Fruit fly (Drosophila melanogaster): ENCODE results near the gene btl.

btl gene

dm6 chr3L:14112899-14113430 is 37.4 kb downstream of the btl start:
- TF ChIP-seq Dfd (GFP tag; optimal IDR thresholded peaks at IDR 0.05) (peak; percentile 94), dsf (GFP tag; optimal IDR thresholded peaks at IDR 0.05; ENCODE audit: borderline replicate concordance) (no peak)

dm6 chr3L:14114084-14114483 is 38.5 kb downstream of the btl start:
- no peak for TF ChIP-seq Mio (GFP tag; optimal IDR thresholded peaks at IDR 0.05)

- no peak for TF ChIP-seq Rel (GFP tag; optimal IDR thresholded peaks at IDR 0.05)
- peak; percentile 39 for TF ChIP-seq Rel (tag; optimal IDR thresholded peaks at IDR 0.05)
- TF ChIP-seq Vsx2 (GFP tag; optimal IDR thresholded peaks at IDR 0.05; ENCODE audit: partially characterized antibody), result no peak
Measured at dm6 chr3L:14118767-14119166, 43.2 kb downstream of the btl start.

- TF ChIP-seq foxo (GFP tag; optimal IDR thresholded peaks at IDR 0.05) (no peak), Hnf4 (GFP tag; optimal IDR thresholded peaks at IDR 0.05) (no peak), Rel (GFP tag; optimal IDR thresholded peaks at IDR 0.05) (no peak), Rel (tag; optimal IDR thresholded peaks at IDR 0.05) (no peak), Hr83 (GFP tag; optimal IDR thresholded peaks at IDR 0.05; ENCODE audit: poor library complexity, severe bottlenecking) (no peak), OdsH (GFP tag; optimal IDR thresholded peaks at IDR 0.05) (no peak), Vsx2 (GFP tag; optimal IDR thresholded peaks at IDR 0.05; ENCODE audit: partially characterized antibody) (no peak), Mio (GFP tag; optimal IDR thresholded peaks at IDR 0.05) (no peak)
Measured at dm6 chr3L:14122048-14122447, 46.5 kb downstream of the btl start.

dm6 chr3L:14125616-14126015 is 50.0 kb downstream of the btl start:
- TF ChIP-seq pan (optimal IDR thresholded peaks at IDR 0.05) (no peak), rgr (GFP tag; optimal IDR thresholded peaks at IDR 0.05) (no peak), N (GFP tag; optimal IDR thresholded peaks at IDR 0.05) (no peak), GATAd (GFP tag; optimal IDR thresholded peaks at IDR 0.05) (no peak), Dfd (GFP tag; optimal IDR thresholded peaks at IDR 0.05) (peak; percentile 90)

- TF ChIP-seq woc (GFP tag; optimal IDR thresholded peaks at IDR 0.05) (no peak), dsf (GFP tag; optimal IDR thresholded peaks at IDR 0.05; ENCODE audit: borderline replicate concordance) (no peak), jim (GFP tag; optimal IDR thresholded peaks at IDR 0.05) (peak; percentile 71), HLH106 (tag; optimal IDR thresholded peaks at IDR 0.05) (peak; percentile 16), lola (GFP tag; optimal IDR thresholded peaks at IDR 0.05) (no peak), Sp1 (GFP tag; optimal IDR thresholded peaks at IDR 0.05) (peak; percentile 55), Mio (GFP tag; optimal IDR thresholded peaks at IDR 0.05) (no peak), psq (GFP tag; optimal IDR thresholded peaks at IDR 0.05) (no peak), OdsH (GFP tag; optimal IDR thresholded peaks at IDR 0.05) (peak; percentile 1), ey (GFP tag; optimal IDR thresholded peaks at IDR 0.05) (no peak), Myc (optimal IDR thresholded peaks at IDR 0.05) (no peak), CG32264 (GFP tag; optimal IDR thresholded peaks at IDR 0.05) (no peak), usp (GFP tag; optimal IDR thresholded peaks at IDR 0.05) (no peak), Vsx2 (GFP tag; optimal IDR thresholded peaks at IDR 0.05; ENCODE audit: partially characterized antibody) (peak; percentile 56), rgr (GFP tag; optimal IDR thresholded peaks at IDR 0.05) (no peak), tai (GFP tag; optimal IDR thresholded peaks at IDR 0.05) (no peak), dmrt93B (GFP tag; optimal IDR thresholded peaks at IDR 0.05) (no peak), pan (optimal IDR thresholded peaks at IDR 0.05) (no peak)
Measured at dm6 chr3L:14131274-14131989, 55.9 kb downstream of the btl start, which contains the start of gene Sox21b. Gene Sox21b (minus strand): TSS chr3L:14131324.

All from whole organism, wandering third instar larva.